Fruit fly (Drosophila melanogaster) whole organism, prepupa: Measurements from ENCODE around the gene Cpr65Au.
A peak's percentile ranks its signal among the peaks of the same experiment; 100 is the strongest.

Source experiments
- Blimp-1 ChIP-seq: fragments of 200-800 bp; sonication (Bioruptor generic); optimal IDR thresholded peaks from 3 replicates; lab custom pipeline; 2017; ENCODE audit warnings: missing biosample characterization, missing genetic modification characterization, mild to moderate bottlenecking, moderate library complexity, missing genetic modification reagents
- CG10631 ChIP-seq: fragments of 200-800 bp; sonication (Bioruptor generic); optimal IDR thresholded peaks from 2 replicates; lab custom pipeline; 2016; ENCODE audit warnings: missing biosample characterization, missing genetic modification characterization
- CG10669 ChIP-seq: fragments of 200-800 bp; sonication (Bioruptor generic); optimal IDR thresholded peaks from 3 replicates; lab custom pipeline; 2018; ENCODE audit warnings: missing biosample characterization, mild to moderate bottlenecking, missing genetic modification characterization, moderate library complexity
- CG11902 ChIP-seq: fragments of 200-800 bp; sonication (Bioruptor generic); optimal IDR thresholded peaks from 3 replicates; lab custom pipeline; 2016; ENCODE audit warnings: missing biosample characterization, missing genetic modification characterization
- CG15336 ChIP-seq: fragments of 200-800 bp; sonication (Bioruptor generic); IDR thresholded peaks from 2 replicates; pipeline ENCODE4 v1.3.6; 2022; ENCODE audit warnings: missing biosample characterization, missing genetic modification characterization
- CG1621 ChIP-seq: fragments of 200-800 bp; sonication (Bioruptor generic); optimal IDR thresholded peaks from 3 replicates; lab custom pipeline; 2018; ENCODE audit warnings: missing biosample characterization, mild to moderate bottlenecking, missing genetic modification characterization
- CG16779 ChIP-seq: fragments of 200-800 bp; sonication (Bioruptor generic); optimal IDR thresholded peaks from 3 replicates; lab custom pipeline; 2017; ENCODE audit warnings: missing biosample characterization, mild to moderate bottlenecking, missing genetic modification characterization
- CG3032 ChIP-seq: fragments of 200-800 bp; optimal IDR thresholded peaks from 2 replicates; lab custom pipeline; 2019; ENCODE audit warnings: missing biosample characterization, mild to moderate bottlenecking, missing genetic modification characterization, moderate library complexity
- CG31627 ChIP-seq: fragments of 200-800 bp; sonication (Bioruptor generic); optimal IDR thresholded peaks from 3 replicates; lab custom pipeline; 2016; ENCODE audit warnings: missing biosample characterization, missing genetic modification characterization
- CG32006 ChIP-seq: fragments of 200-800 bp; sonication (Bioruptor generic); optimal IDR thresholded peaks from 3 replicates; lab custom pipeline; 2017; ENCODE audit warnings: missing biosample characterization, mild to moderate bottlenecking, missing genetic modification characterization
- CG3919 ChIP-seq: fragments of 200-800 bp; sonication (Bioruptor generic); optimal IDR thresholded peaks from 3 replicates; lab custom pipeline; 2016; ENCODE audit warnings: missing biosample characterization, missing genetic modification characterization
- CG4318 ChIP-seq: fragments of 200-800 bp; sonication (Bioruptor generic); optimal IDR thresholded peaks from 3 replicates; lab custom pipeline; 2017; ENCODE audit warnings: missing biosample characterization, mild to moderate bottlenecking, missing genetic modification characterization
- CG6163 ChIP-seq: fragments of 200-800 bp; sonication (Bioruptor generic); IDR thresholded peaks from 3 replicates; pipeline ENCODE4 v1.3.6; 2022; ENCODE audit warnings: missing biosample characterization, missing genetic modification characterization
- CG6792 ChIP-seq: fragments of 200-800 bp; sonication (Bioruptor generic); optimal IDR thresholded peaks from 3 replicates; lab custom pipeline; 2016; ENCODE audit warnings: missing biosample characterization, missing genetic modification characterization
- CG6808 ChIP-seq: fragments of 200-800 bp; sonication (Bioruptor generic); optimal IDR thresholded peaks from 3 replicates; lab custom pipeline; 2017; ENCODE audit warnings: missing biosample characterization, missing genetic modification characterization, mild to moderate bottlenecking, moderate library complexity, missing genetic modification reagents
- CG6854 ChIP-seq: fragments of 200-800 bp; sonication (Bioruptor generic); optimal IDR thresholded peaks from 2 replicates; lab custom pipeline; 2017; ENCODE audit warnings: missing biosample characterization, mild to moderate bottlenecking, missing genetic modification characterization
- CG7368 ChIP-seq: fragments of 200-800 bp; sonication (Bioruptor generic); optimal IDR thresholded peaks from 3 replicates; lab custom pipeline; 2016; ENCODE audit warnings: missing biosample characterization, missing genetic modification characterization
- CG8119 ChIP-seq: fragments of 200-800 bp; sonication (Bioruptor generic); IDR thresholded peaks from 3 replicates; pipeline ENCODE4 v1.3.6; 2022; ENCODE audit warnings: missing biosample characterization, missing genetic modification characterization
- CG8319 ChIP-seq: fragments of 200-800 bp; sonication (Bioruptor generic); optimal IDR thresholded peaks from 3 replicates; lab custom pipeline; 2016; ENCODE audit warnings: missing biosample characterization, missing genetic modification characterization
- CG8632 ChIP-seq: fragments of 200-800 bp; sonication (Bioruptor generic); optimal IDR thresholded peaks from 3 replicates; lab custom pipeline; 2016; ENCODE audit warnings: missing biosample characterization, missing genetic modification characterization
- Eip78C ChIP-seq: fragments of 200-800 bp; sonication (Bioruptor generic); peaks from one replicate; lab custom pipeline; 2016; ENCODE audit warnings: missing biosample characterization, missing genetic modification characterization
- Eip93F ChIP-seq: fragments of 200-800 bp; sonication (Bioruptor generic); optimal IDR thresholded peaks from 2 replicates; lab custom pipeline; 2016; ENCODE audit warnings: missing biosample characterization, mild to moderate bottlenecking, missing genetic modification characterization
- Ets96B ChIP-seq: fragments of 200-800 bp; optimal IDR thresholded peaks from 2 replicates; lab custom pipeline; 2019; ENCODE audit warnings: missing biosample characterization, mild to moderate bottlenecking, missing genetic modification characterization, moderate library complexity
- Hr38 ChIP-seq: sonication (Bioruptor generic); optimal IDR thresholded peaks from 2 replicates; lab custom pipeline; 2016; ENCODE audit warnings: missing biosample characterization, missing genetic modification characterization
- Hr4 ChIP-seq: fragments of 200-800 bp; sonication (Bioruptor generic); optimal IDR thresholded peaks from 3 replicates; lab custom pipeline; 2016; ENCODE audit warnings: missing biosample characterization, missing genetic modification characterization
- Met ChIP-seq: fragments of 200-800 bp; sonication (Bioruptor generic); optimal IDR thresholded peaks from 3 replicates; lab custom pipeline; 2016; ENCODE audit warnings: missing biosample characterization, missing genetic modification characterization
- OdsH ChIP-seq: fragments of 200-800 bp; sonication (Bioruptor generic); optimal IDR thresholded peaks from 3 replicates; lab custom pipeline; 2016; ENCODE audit warnings: missing biosample characterization, missing genetic modification characterization
- Smox ChIP-seq: fragments of 200-800 bp; sonication (Bioruptor generic); optimal IDR thresholded peaks from 3 replicates; lab custom pipeline; 2016; ENCODE audit warnings: missing biosample characterization, missing genetic modification characterization
- Sox102F ChIP-seq: fragments of 200-800 bp; sonication (Bioruptor generic); optimal IDR thresholded peaks from 2 replicates; lab custom pipeline; 2016; ENCODE audit warnings: missing biosample characterization, mild to moderate bottlenecking, missing genetic modification characterization
- Sox14 ChIP-seq: fragments of 200-800 bp; sonication (Bioruptor generic); optimal IDR thresholded peaks from 3 replicates; lab custom pipeline; 2016; ENCODE audit warnings: missing biosample characterization, missing genetic modification characterization
- Sox15 ChIP-seq: fragments of 200-800 bp; sonication (Bioruptor generic); optimal IDR thresholded peaks from 3 replicates; lab custom pipeline; 2016; ENCODE audit warnings: missing biosample characterization, missing genetic modification characterization
- acj6 ChIP-seq: fragments of 200-800 bp; sonication (Bioruptor generic); optimal IDR thresholded peaks from 3 replicates; lab custom pipeline; 2016; ENCODE audit warnings: missing biosample characterization, missing genetic modification characterization
- cyc ChIP-seq: fragments of 200-800 bp; sonication (Bioruptor generic); optimal IDR thresholded peaks from 3 replicates; lab custom pipeline; 2016; ENCODE audit warnings: missing biosample characterization, missing genetic modification characterization
- dac ChIP-seq: fragments of 200-800 bp; sonication (Bioruptor generic); optimal IDR thresholded peaks from 2 replicates; lab custom pipeline; 2017; ENCODE audit warnings: missing biosample characterization, mild to moderate bottlenecking, missing genetic modification characterization
- dsx ChIP-seq: fragments of 200-800 bp; optimal IDR thresholded peaks from 3 replicates; lab custom pipeline; 2019; ENCODE audit warnings: missing biosample characterization, mild to moderate bottlenecking, missing genetic modification characterization, moderate library complexity; ENCODE audit not compliant: poor library complexity, severe bottlenecking
- esn ChIP-seq: fragments of 200-800 bp; sonication (Bioruptor generic); optimal IDR thresholded peaks from 2 replicates; lab custom pipeline; 2016; ENCODE audit warnings: missing biosample characterization, mild to moderate bottlenecking, missing genetic modification characterization, moderate library complexity
- fd59A ChIP-seq: fragments of 200-800 bp; sonication (Bioruptor generic); optimal IDR thresholded peaks from 2 replicates; lab custom pipeline; 2017; ENCODE audit warnings: missing biosample characterization, mild to moderate bottlenecking, missing genetic modification characterization, missing genetic modification reagents
- fd85E ChIP-seq: fragments of 200-800 bp; sonication (Bioruptor generic); optimal IDR thresholded peaks from 3 replicates; lab custom pipeline; 2016; ENCODE audit warnings: missing biosample characterization, missing genetic modification characterization
- fkh ChIP-seq: fragments of 200-800 bp; sonication (Bioruptor generic); optimal IDR thresholded peaks from 3 replicates; lab custom pipeline; 2017; ENCODE audit warnings: missing biosample characterization, mild to moderate bottlenecking, missing genetic modification characterization, moderate library complexity
- lz ChIP-seq: fragments of 200-800 bp; sonication (Bioruptor generic); optimal IDR thresholded peaks from 3 replicates; lab custom pipeline; 2016; ENCODE audit warnings: missing biosample characterization, missing genetic modification characterization
- net ChIP-seq: fragments of 200-800 bp; sonication (Bioruptor generic); optimal IDR thresholded peaks from 3 replicates; lab custom pipeline; 2016; ENCODE audit warnings: missing biosample characterization, missing genetic modification characterization
- pdm3 ChIP-seq: fragments of 200-800 bp; sonication (Bioruptor generic); optimal IDR thresholded peaks from 3 replicates; lab custom pipeline; 2016; ENCODE audit warnings: missing biosample characterization, missing genetic modification characterization
- salr ChIP-seq, 2 experiments: fragments of 200-800 bp; sonication (Bioruptor generic); optimal IDR thresholded peaks; 3 replicates each; lab custom pipeline; 2016 to 2018; ENCODE audit warnings: missing biosample characterization in 2 of 2, missing genetic modification characterization in 2 of 2, mild to moderate bottlenecking in 1 of 2
- ss ChIP-seq, 2 experiments: fragments of 200-800 bp; sonication (Bioruptor generic); optimal IDR thresholded peaks; 2 replicates in 1 of 2; 3 replicates in 1 of 2; lab custom pipeline; 2017 to 2018; ENCODE audit warnings: mild to moderate bottlenecking in 2 of 2, missing biosample characterization in 2 of 2, missing genetic modification characterization in 2 of 2, moderate library complexity in 1 of 2
- svp ChIP-seq: fragments of 200-800 bp; sonication (Bioruptor generic); peaks from one replicate; lab custom pipeline; 2016; ENCODE audit warnings: missing biosample characterization, missing genetic modification characterization
- topi ChIP-seq: fragments of 200-800 bp; sonication (Bioruptor generic); optimal IDR thresholded peaks from 3 replicates; lab custom pipeline; 2016; ENCODE audit warnings: missing biosample characterization, missing genetic modification characterization
- vri ChIP-seq: fragments of 200-800 bp; sonication (Bioruptor generic); optimal IDR thresholded peaks from 3 replicates; lab custom pipeline; 2016; ENCODE audit warnings: missing biosample characterization, mild to moderate bottlenecking, missing genetic modification characterization

Gene Cpr65Au

DNA sequence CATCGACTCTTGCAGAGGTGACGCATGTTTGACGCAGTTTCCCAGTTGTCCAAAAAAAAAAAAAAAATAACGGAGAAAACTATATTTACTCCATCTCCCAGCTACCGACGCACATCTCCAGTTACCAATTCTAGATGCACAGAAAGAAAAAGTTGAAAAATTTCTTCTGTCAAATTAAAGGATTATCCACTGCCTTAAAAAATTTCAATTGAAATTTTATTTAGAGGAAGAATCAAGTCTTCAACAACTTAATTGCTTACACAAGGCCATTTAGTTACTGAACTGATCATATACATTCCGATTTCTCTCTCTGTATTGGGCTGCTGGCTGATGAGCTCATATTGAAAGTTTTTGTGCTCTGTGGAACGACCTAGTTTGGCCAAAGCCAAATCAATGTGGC is 45.9 kb downstream of the Cpr65Au start (continued):
- TF ChIP-seq CG31627 (GFP tag; lab: Kevin White, UChicago) (no peak), CG10631 (peak; percentile 36), CG8119 (0 out of 3 replicates have a peak, but pooled peaks have one; percentile 26), fd85E (GFP tag; lab: Kevin White, UChicago) (no peak), OdsH (GFP tag; lab: Kevin White, UChicago) (peak; percentile 37), fd59A (GFP tag; lab: Kevin White, UChicago) (no peak), fkh (GFP tag; lab: Kevin White, UChicago) (no peak), CG6792 (GFP tag; lab: Kevin White, UChicago) (no peak), Blimp-1 (GFP tag; lab: Kevin White, UChicago) (no peak), ss (GFP tag; optimal IDR thresholded peaks at IDR 0.05; lab: Kevin White, UChicago) (no peak), esn (GFP tag; lab: Kevin White, UChicago) (no peak), Hr4 (GFP tag; lab: Kevin White, UChicago) (peak; percentile 41), CG32006 (GFP tag; lab: Kevin White, UChicago) (peak; percentile 58), CG3032 (tag; lab: Kevin White, UChicago) (no peak), CG6808 (GFP tag; lab: Kevin White, UChicago) (no peak), acj6 (peak; percentile 40), dac (GFP tag; lab: Kevin White, UChicago) (no peak), Sox102F (no peak), CG15336 (GFP tag; lab: Robert Waterston, UW) (peak; percentile 48), CG6854 (GFP tag; lab: Kevin White, UChicago) (no peak), salr (GFP tag; optimal IDR thresholded peaks at IDR 0.05; lab: Kevin White, UChicago) (no peak), Sox15 (GFP tag; lab: Kevin White, UChicago) (no peak), Hr38 (no peak), CG4318 (GFP tag; lab: Kevin White, UChicago) (peak; percentile 6)

- peak; percentile 68 for TF ChIP-seq net
- no peak for TF ChIP-seq fd85E (GFP tag; lab: Kevin White, UChicago)
- TF ChIP-seq CG6854 (GFP tag; lab: Kevin White, UChicago): no peak
- TF ChIP-seq CG7368 (GFP tag; lab: Kevin White, UChicago): no peak
- TF ChIP-seq Eip78C (GFP tag; lab: Kevin White, UChicago): peak; percentile 90
- TF ChIP-seq fkh (GFP tag; lab: Kevin White, UChicago): no peak
- no peak for TF ChIP-seq Blimp-1 (GFP tag; lab: Kevin White, UChicago)
- peak; percentile 69 for TF ChIP-seq CG3032 (tag; lab: Kevin White, UChicago)
- peak; percentile 1 for TF ChIP-seq vri (GFP tag; lab: Kevin White, UChicago)
- TF ChIP-seq dsx (GFP tag; lab: Kevin White, UChicago): peak; percentile 63
- no peak for TF ChIP-seq CG31627 (GFP tag; lab: Kevin White, UChicago)
- TF ChIP-seq Met: peak; percentile 20
- TF ChIP-seq Sox15 (GFP tag; lab: Kevin White, UChicago): peak; percentile 22
- TF ChIP-seq lz (GFP tag; lab: Kevin White, UChicago): peak; percentile 8
- peak; percentile 55 for TF ChIP-seq CG6792 (GFP tag; lab: Kevin White, UChicago)
- peak; percentile 72 for TF ChIP-seq OdsH (GFP tag; lab: Kevin White, UChicago)
- no peak for TF ChIP-seq Hr38
- TF ChIP-seq CG1621 (tag; lab: Kevin White, UChicago): no peak
- TF ChIP-seq CG11902: no peak
- peak; percentile 11 for TF ChIP-seq Smox (GFP tag; lab: Kevin White, UChicago)
- no peak for TF ChIP-seq dac (GFP tag; lab: Kevin White, UChicago)
- TF ChIP-seq Ets96B: peak; percentile 64
- TF ChIP-seq salr (GFP tag; optimal IDR thresholded peaks at IDR 0.05; lab: Kevin White, UChicago): peak in 1 of 2 experiments; percentile 73
- TF ChIP-seq CG6808 (GFP tag; lab: Kevin White, UChicago): no peak
- TF ChIP-seq ss (GFP tag; optimal IDR thresholded peaks at IDR 0.05; lab: Kevin White, UChicago): peak; percentile 66 to 81
- TF ChIP-seq Hr4 (GFP tag; lab: Kevin White, UChicago): peak; percentile 46
- TF ChIP-seq CG6163 (GFP tag; lab: Robert Waterston, UW): 0 out of 3 replicates have a peak, but pooled peaks have one; percentile 5
- peak; percentile 41 for TF ChIP-seq Sox14 (GFP tag; lab: Kevin White, UChicago)
- no peak for TF ChIP-seq CG8319 (GFP tag; lab: Kevin White, UChicago)
- peak; percentile 41 for TF ChIP-seq CG3919 (GFP tag; lab: Kevin White, UChicago)
- TF ChIP-seq Eip93F (GFP tag; lab: Kevin White, UChicago): no peak
- TF ChIP-seq CG8632 (GFP tag; lab: Kevin White, UChicago): peak; percentile 73
- peak; percentile 48 for TF ChIP-seq esn (GFP tag; lab: Kevin White, UChicago)
- TF ChIP-seq pdm3 (GFP tag; lab: Kevin White, UChicago): peak; percentile 23
- peak; percentile 33 for TF ChIP-seq fd59A (GFP tag; lab: Kevin White, UChicago)
- peak; percentile 6 for TF ChIP-seq CG16779 (tag; lab: Kevin White, UChicago)
- TF ChIP-seq cyc: no peak
- peak; percentile 65 for TF ChIP-seq svp (GFP tag; lab: Kevin White, UChicago)
- TF ChIP-seq topi: no peak
- peak; percentile 5 for TF ChIP-seq CG10669 (GFP tag; lab: Kevin White, UChicago)
- TF ChIP-seq CG8119: peak; percentile 88
Observed at dm6 chr3L:6085157-6085556, 46.8 kb downstream of the Cpr65Au start.
